Worm (Caenorhabditis elegans) whole organism, L3 larva: Measurements from ENCODE around the gene ZK1320.13.
A peak's percentile ranks its signal among the peaks of the same experiment; 100 is the strongest.

Experiments
- R02D3.7 ChIP-seq: fragments of 150-350 bp; optimal IDR thresholded peaks from 2 replicates; lab custom pipeline; 2014; ENCODE audit warnings: missing biosample characterization, missing genetic modification characterization
- ZK546.5 ChIP-seq: sonication (generic microtip); optimal IDR thresholded peaks from 2 replicates; lab custom pipeline; 2017; ENCODE audit warnings: missing biosample characterization, missing genetic modification characterization
- aly-2 ChIP-seq: fragments of 150-350 bp; optimal IDR thresholded peaks from 2 replicates; lab custom pipeline; 2014; ENCODE audit warnings: missing biosample characterization, missing genetic modification characterization
- ama-1 ChIP-seq: fragments of 150-350 bp; optimal IDR thresholded peaks from 2 replicates; lab custom pipeline; 2018
- ceh-16 ChIP-seq: sonication (generic microtip); optimal IDR thresholded peaks from 2 replicates; lab custom pipeline; 2017; ENCODE audit warnings: missing biosample characterization, missing genetic modification characterization
- ceh-28 ChIP-seq: fragments of 150-350 bp; optimal IDR thresholded peaks from 2 replicates; lab custom pipeline; 2014; ENCODE audit warnings: missing biosample characterization, missing genetic modification reagents, missing genetic modification characterization
- ceh-82 ChIP-seq: fragments of 150-350 bp; optimal IDR thresholded peaks from 2 replicates; lab custom pipeline; 2014; ENCODE audit warnings: missing biosample characterization, missing genetic modification characterization
- ceh-9 ChIP-seq: sonication (generic microtip); optimal IDR thresholded peaks from 2 replicates; lab custom pipeline; 2018; ENCODE audit warnings: missing biosample characterization, missing genetic modification characterization
- daf-12 ChIP-seq: fragments of 150-350 bp; optimal IDR thresholded peaks from 2 replicates; lab custom pipeline; 2014; ENCODE audit warnings: missing biosample characterization, missing genetic modification reagents, missing genetic modification characterization
- egl-27 ChIP-seq: sonication (generic microtip); optimal IDR thresholded peaks from 4 replicates; lab custom pipeline; 2017; ENCODE audit warnings: missing biosample characterization, missing genetic modification reagents, missing genetic modification characterization
- egl-5 ChIP-seq: fragments of 150-350 bp; optimal IDR thresholded peaks from 2 replicates; lab custom pipeline; 2017; ENCODE audit warnings: missing biosample characterization, missing genetic modification reagents, missing genetic modification characterization, inconsistent platforms
- elt-1 ChIP-seq: fragments of 150-350 bp; optimal IDR thresholded peaks from 2 replicates; lab custom pipeline; 2014; ENCODE audit warnings: missing biosample characterization, missing genetic modification characterization
- elt-2 ChIP-seq: sonication (generic microtip); optimal IDR thresholded peaks from 2 replicates; lab custom pipeline; 2016; ENCODE audit warnings: missing genetic modification reagents, mild to moderate bottlenecking, missing genetic modification characterization, missing compliant biosample characterization
- elt-3 ChIP-seq, 3 experiments: fragments of 150-350 bp in 1 of 3; sonication (generic microtip) in 2 of 3; optimal IDR thresholded peaks; 2 replicates in 2 of 3; 4 replicates in 1 of 3; lab custom pipeline; 2014 to 2017; ENCODE audit warnings: missing biosample characterization in 3 of 3, missing genetic modification characterization in 3 of 3
- eor-1 ChIP-seq, 2 experiments: fragments of 150-350 bp; optimal IDR thresholded peaks; 2 replicates each; lab custom pipeline; 2014 to 2018; ENCODE audit warnings: missing biosample characterization in 2 of 2, missing genetic modification characterization in 2 of 2
- fkh-10 ChIP-seq: sonication (generic microtip); optimal IDR thresholded peaks from 2 replicates; lab custom pipeline; 2017; ENCODE audit warnings: missing biosample characterization, missing genetic modification reagents, missing genetic modification characterization
- fkh-2 ChIP-seq: fragments of 150-350 bp; optimal IDR thresholded peaks from 2 replicates; lab custom pipeline; 2014; ENCODE audit warnings: missing biosample characterization, missing genetic modification reagents, missing genetic modification characterization
- fos-1 ChIP-seq: fragments of 150-350 bp; optimal IDR thresholded peaks from 2 replicates; lab custom pipeline; 2014; ENCODE audit warnings: missing biosample characterization, missing genetic modification characterization
- hmg-11 ChIP-seq: sonication (generic microtip); optimal IDR thresholded peaks from 2 replicates; lab custom pipeline; 2016; ENCODE audit warnings: missing genetic modification characterization, missing compliant biosample characterization
- jun-1 ChIP-seq: fragments of 150-350 bp; optimal IDR thresholded peaks from 2 replicates; lab custom pipeline; 2014; ENCODE audit warnings: missing biosample characterization, missing genetic modification reagents, missing genetic modification characterization
- lin-15B ChIP-seq: fragments of 150-350 bp; optimal IDR thresholded peaks from 2 replicates; lab custom pipeline; 2014; ENCODE audit warnings: missing biosample characterization, missing genetic modification characterization
- lin-39 ChIP-seq: fragments of 150-350 bp; optimal IDR thresholded peaks from 2 replicates; lab custom pipeline; 2018; ENCODE audit warnings: missing biosample characterization, missing genetic modification reagents, missing genetic modification characterization
- lsy-12 ChIP-seq: sonication (generic microtip); optimal IDR thresholded peaks from 2 replicates; lab custom pipeline; 2016; ENCODE audit warnings: mild to moderate bottlenecking, missing genetic modification characterization, missing compliant biosample characterization
- mdl-1 ChIP-seq: fragments of 150-350 bp; optimal IDR thresholded peaks from 2 replicates; lab custom pipeline; 2014; ENCODE audit warnings: missing biosample characterization, missing genetic modification characterization
- mml-1 ChIP-seq: fragments of 150-350 bp; sonication (generic microtip); optimal IDR thresholded peaks from 3 replicates; lab custom pipeline; 2014; ENCODE audit warnings: missing biosample characterization, missing genetic modification characterization
- nfya-1 ChIP-seq: sonication (generic microtip); optimal IDR thresholded peaks from 2 replicates; lab custom pipeline; 2017; ENCODE audit warnings: missing genetic modification characterization, mild to moderate bottlenecking, missing compliant biosample characterization, antibody characterized with exemption, moderate library complexity; ENCODE audit not compliant: insufficient read depth
- nhr-11 ChIP-seq: fragments of 150-350 bp; optimal IDR thresholded peaks from 2 replicates; lab custom pipeline; 2014; ENCODE audit warnings: missing biosample characterization, missing genetic modification characterization
- nhr-12 ChIP-seq: fragments of 150-350 bp; optimal IDR thresholded peaks from 2 replicates; lab custom pipeline; 2014; ENCODE audit warnings: missing biosample characterization, missing genetic modification characterization
- nhr-23 ChIP-seq: fragments of 150-350 bp; optimal IDR thresholded peaks from 2 replicates; lab custom pipeline; 2014; ENCODE audit warnings: missing biosample characterization, missing genetic modification reagents, missing genetic modification characterization
- nhr-237 ChIP-seq: fragments of 150-350 bp; optimal IDR thresholded peaks from 2 replicates; lab custom pipeline; 2014; ENCODE audit warnings: missing biosample characterization, missing genetic modification characterization
- nhr-25 ChIP-seq: sonication (generic microtip); optimal IDR thresholded peaks from 2 replicates; lab custom pipeline; 2017; ENCODE audit warnings: missing biosample characterization, missing genetic modification characterization
- nhr-28 ChIP-seq: fragments of 150-350 bp; optimal IDR thresholded peaks from 2 replicates; lab custom pipeline; 2014; ENCODE audit warnings: missing biosample characterization, missing genetic modification characterization
- nhr-43 ChIP-seq: sonication (generic microtip); optimal IDR thresholded peaks from 2 replicates; lab custom pipeline; 2016; ENCODE audit warnings: mild to moderate bottlenecking, missing genetic modification characterization, missing compliant biosample characterization; ENCODE audit not compliant: poor library complexity, severe bottlenecking
- nhr-67 ChIP-seq: fragments of 150-350 bp; optimal IDR thresholded peaks from 2 replicates; lab custom pipeline; 2014; ENCODE audit warnings: missing biosample characterization, missing genetic modification characterization
- nhr-76 ChIP-seq: fragments of 150-350 bp; sonication (generic microtip); optimal IDR thresholded peaks from 5 replicates; lab custom pipeline; 2014; ENCODE audit warnings: missing biosample characterization, missing genetic modification characterization
- nhr-77 ChIP-seq: fragments of 150-350 bp; optimal IDR thresholded peaks from 2 replicates; lab custom pipeline; 2014; ENCODE audit warnings: missing biosample characterization, missing genetic modification characterization
- pha-4 ChIP-seq: fragments of 150-350 bp; optimal IDR thresholded peaks from 2 replicates; lab custom pipeline; 2014; ENCODE audit warnings: missing biosample characterization, missing genetic modification reagents, missing genetic modification characterization
- pqm-1 ChIP-seq: fragments of 150-350 bp; optimal IDR thresholded peaks from 2 replicates; lab custom pipeline; 2017; ENCODE audit warnings: missing biosample characterization, missing genetic modification characterization, inconsistent platforms
- sea-2 ChIP-seq: fragments of 150-350 bp; sonication (generic microtip); optimal IDR thresholded peaks from 4 replicates; lab custom pipeline; 2014; ENCODE audit warnings: missing biosample characterization, missing genetic modification reagents, missing genetic modification characterization
- skn-1 ChIP-seq: fragments of 150-350 bp; optimal IDR thresholded peaks from 2 replicates; lab custom pipeline; 2014; ENCODE audit warnings: missing biosample characterization, missing genetic modification characterization
- snpc-4 ChIP-seq: fragments of 150-350 bp; optimal IDR thresholded peaks from 2 replicates; lab custom pipeline; 2014; ENCODE audit warnings: missing biosample characterization, missing genetic modification characterization
- tbx-2 ChIP-seq: sonication (generic microtip); optimal IDR thresholded peaks from 2 replicates; lab custom pipeline; 2016; ENCODE audit warnings: mild to moderate bottlenecking, missing genetic modification characterization, missing compliant biosample characterization
- unc-39 ChIP-seq: sonication (generic microtip); optimal IDR thresholded peaks from 4 replicates; lab custom pipeline; 2017; ENCODE audit warnings: missing biosample characterization, missing genetic modification characterization
- unc-62 ChIP-seq: fragments of 150-350 bp; sonication (generic microtip); optimal IDR thresholded peaks from 4 replicates; lab custom pipeline; 2014; ENCODE audit warnings: missing biosample characterization, missing genetic modification reagents, missing genetic modification characterization
- zag-1 ChIP-seq: fragments of 150-350 bp; optimal IDR thresholded peaks from 2 replicates; lab custom pipeline; 2014; ENCODE audit warnings: missing biosample characterization, missing genetic modification characterization
- ztf-11 ChIP-seq: fragments of 150-350 bp; optimal IDR thresholded peaks from 2 replicates; lab custom pipeline; 2014; ENCODE audit warnings: missing biosample characterization, missing genetic modification characterization
- ztf-4 ChIP-seq: fragments of 150-350 bp; optimal IDR thresholded peaks from 2 replicates; lab custom pipeline; 2014; ENCODE audit warnings: missing biosample characterization, missing genetic modification characterization

ZK1320.13 gene

ce11 chrII:9713083-9713482 lies 32.5 kb downstream of the ZK1320.13 start:
- TF ChIP-seq pqm-1 (tag; lab: Kevin White, UChicago) (peak; percentile 5), eor-1 (tag; optimal IDR thresholded peaks at IDR 0.05; lab: Kevin White, UChicago) (no peak)

ce11 chrII:9716417-9717039 lies 35.9 kb downstream of the ZK1320.13 start, which contains the start of gene wee-1.3:
TSS of gene wee-1.3 (minus strand) at chrII:9716467.
- TF ChIP-seq daf-12 = no peak
- no peak for TF ChIP-seq aly-2 (tag; lab: Kevin White, UChicago)
- TF ChIP-seq nhr-28 (tag; lab: Kevin White, UChicago) = no peak
- peak; percentile 72 for TF ChIP-seq nhr-25 (tag; lab: Kevin White, UChicago)
- no peak for TF ChIP-seq zag-1 (tag; lab: Kevin White, UChicago)
- no peak for TF ChIP-seq unc-62 (GFP tag; lab: Kevin White, UChicago)
- TF ChIP-seq ceh-28 (tag; lab: Kevin White, UChicago) = peak; percentile 42
- no peak for TF ChIP-seq nhr-43
- TF ChIP-seq jun-1 = peak; percentile 46
- TF ChIP-seq elt-3 (tag; optimal IDR thresholded peaks at IDR 0.05; lab: Kevin White, UChicago) = no peak
- peak; percentile 86 for TF ChIP-seq nfya-1 (tag; lab: Kevin White, UChicago)
- peak; percentile 76 for TF ChIP-seq nhr-11
- TF ChIP-seq fkh-10 (GFP tag; lab: Kevin White, UChicago) = no peak
- no peak for TF ChIP-seq nhr-77 (tag; lab: Kevin White, UChicago)
- TF ChIP-seq nhr-76 (tag; lab: Kevin White, UChicago) = no peak
- no peak for TF ChIP-seq tbx-2 (tag; lab: Kevin White, UChicago)
- no peak for TF ChIP-seq ceh-9
- no peak for TF ChIP-seq sea-2
- TF ChIP-seq snpc-4 (tag; lab: Kevin White, UChicago) = peak; percentile 26
- TF ChIP-seq elt-1 (tag; lab: Kevin White, UChicago) = peak; percentile 29
- peak; percentile 65 for TF ChIP-seq R02D3.7
- TF ChIP-seq nhr-67 (tag; lab: Kevin White, UChicago) = no peak
- no peak for TF ChIP-seq nhr-12 (tag; lab: Kevin White, UChicago)
- TF ChIP-seq fos-1 (tag; lab: Kevin White, UChicago) = no peak
- TF ChIP-seq lin-39 (tag; lab: Kevin White, UChicago) = peak; percentile 52
- peak; percentile 57 for TF ChIP-seq pqm-1 (tag; lab: Kevin White, UChicago)
- TF ChIP-seq mdl-1 (tag; lab: Kevin White, UChicago) = no peak
- TF ChIP-seq hmg-11 (tag; lab: Kevin White, UChicago) = peak; percentile 43
- peak; percentile 72 for TF ChIP-seq lin-15B (tag; lab: Kevin White, UChicago)
- TF ChIP-seq lsy-12 (tag; lab: Kevin White, UChicago) = no peak
- TF ChIP-seq elt-2 (tag; lab: Kevin White, UChicago) = peak; percentile 52
- no peak for TF ChIP-seq ztf-4 (tag; lab: Kevin White, UChicago)
- TF ChIP-seq mml-1 (tag; lab: Kevin White, UChicago) = no peak
- peak; percentile 87 for TF ChIP-seq nhr-23 (tag; lab: Kevin White, UChicago)
- no peak for TF ChIP-seq ceh-16 (tag; lab: Kevin White, UChicago)
- peak; percentile 3 for TF ChIP-seq ceh-82 (tag; lab: Kevin White, UChicago)
- no peak for TF ChIP-seq egl-27 (tag; lab: Kevin White, UChicago)
- peak; percentile 40 for TF ChIP-seq skn-1 (tag; lab: Kevin White, UChicago)
- TF ChIP-seq unc-39 (tag; lab: Kevin White, UChicago) = no peak
- TF ChIP-seq pha-4 (tag; lab: Kevin White, UChicago) = peak; percentile 91
- TF ChIP-seq ZK546.5 (tag; lab: Kevin White, UChicago) = no peak
- TF ChIP-seq fkh-2 (tag; lab: Kevin White, UChicago) = no peak
- TF ChIP-seq ama-1 = peak; percentile 13
- TF ChIP-seq egl-5 (tag; lab: Kevin White, UChicago) = peak; percentile 83
- TF ChIP-seq ztf-11 (tag; lab: Kevin White, UChicago) = no peak
- no peak for TF ChIP-seq eor-1 (tag; optimal IDR thresholded peaks at IDR 0.05; lab: Kevin White, UChicago)
- no peak for TF ChIP-seq nhr-237 (tag; lab: Kevin White, UChicago)
